Worm (Caenorhabditis elegans): ENCODE data around the gene srm-5.
A peak's percentile ranks its signal among the peaks of the same experiment; 100 is the strongest.

Gene srm-5

DNA sequence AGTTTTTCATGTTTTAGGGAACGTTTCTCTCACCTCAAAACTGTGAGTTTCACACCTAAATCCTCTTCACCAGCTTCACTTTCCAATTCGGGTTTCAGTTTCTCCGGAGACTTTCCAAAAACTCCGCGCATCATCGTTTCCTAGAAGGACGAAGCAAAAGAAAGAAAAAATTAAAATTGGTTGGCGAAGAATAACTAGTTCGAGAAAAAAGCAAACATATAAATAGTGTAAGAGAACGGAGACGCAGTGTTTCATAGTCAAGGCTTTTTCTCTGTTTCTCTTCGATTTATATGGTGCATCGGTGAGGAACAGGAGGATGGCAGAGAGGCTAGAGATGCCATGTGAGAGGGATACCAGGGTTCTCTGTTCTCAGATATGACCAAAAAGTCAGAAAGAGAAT lies 12.3 kb upstream of the srm-5 start, which contains the start of gene F47B8.3 (continued):
- no peak for TF ChIP-seq xbp-1 (tag; optimal IDR thresholded peaks at IDR 0.05)
- TF ChIP-seq fos-1 (tag; optimal IDR thresholded peaks at IDR 0.05): peak; percentile 22
- TF ChIP-seq ceh-8 (GFP tag; optimal IDR thresholded peaks at IDR 0.05): no peak
- TF ChIP-seq snu-23 (GFP tag; optimal IDR thresholded peaks at IDR 0.05): peak; percentile 68
- TF ChIP-seq irx-1 (tag; optimal IDR thresholded peaks at IDR 0.05): no peak
- TF ChIP-seq nhr-28 (tag; optimal IDR thresholded peaks at IDR 0.05): no peak
- TF ChIP-seq ama-1 (optimal IDR thresholded peaks at IDR 0.05): no peak
- peak; percentile 85 for TF ChIP-seq fkh-8 (tag; optimal IDR thresholded peaks at IDR 0.05)
- no peak for TF ChIP-seq mef-2 (tag; optimal IDR thresholded peaks at IDR 0.05)
- TF ChIP-seq lin-35 (GFP tag; optimal IDR thresholded peaks at IDR 0.05): peak; percentile 52 to 57
- TF ChIP-seq C34B4.2 (tag; optimal IDR thresholded peaks at IDR 0.05): no peak
- no peak for TF ChIP-seq pqm-1 (tag; optimal IDR thresholded peaks at IDR 0.05)
- no peak for TF ChIP-seq elt-2 (tag; optimal IDR thresholded peaks at IDR 0.05)
- no peak for TF ChIP-seq zag-1 (tag; optimal IDR thresholded peaks at IDR 0.05)

DNA sequence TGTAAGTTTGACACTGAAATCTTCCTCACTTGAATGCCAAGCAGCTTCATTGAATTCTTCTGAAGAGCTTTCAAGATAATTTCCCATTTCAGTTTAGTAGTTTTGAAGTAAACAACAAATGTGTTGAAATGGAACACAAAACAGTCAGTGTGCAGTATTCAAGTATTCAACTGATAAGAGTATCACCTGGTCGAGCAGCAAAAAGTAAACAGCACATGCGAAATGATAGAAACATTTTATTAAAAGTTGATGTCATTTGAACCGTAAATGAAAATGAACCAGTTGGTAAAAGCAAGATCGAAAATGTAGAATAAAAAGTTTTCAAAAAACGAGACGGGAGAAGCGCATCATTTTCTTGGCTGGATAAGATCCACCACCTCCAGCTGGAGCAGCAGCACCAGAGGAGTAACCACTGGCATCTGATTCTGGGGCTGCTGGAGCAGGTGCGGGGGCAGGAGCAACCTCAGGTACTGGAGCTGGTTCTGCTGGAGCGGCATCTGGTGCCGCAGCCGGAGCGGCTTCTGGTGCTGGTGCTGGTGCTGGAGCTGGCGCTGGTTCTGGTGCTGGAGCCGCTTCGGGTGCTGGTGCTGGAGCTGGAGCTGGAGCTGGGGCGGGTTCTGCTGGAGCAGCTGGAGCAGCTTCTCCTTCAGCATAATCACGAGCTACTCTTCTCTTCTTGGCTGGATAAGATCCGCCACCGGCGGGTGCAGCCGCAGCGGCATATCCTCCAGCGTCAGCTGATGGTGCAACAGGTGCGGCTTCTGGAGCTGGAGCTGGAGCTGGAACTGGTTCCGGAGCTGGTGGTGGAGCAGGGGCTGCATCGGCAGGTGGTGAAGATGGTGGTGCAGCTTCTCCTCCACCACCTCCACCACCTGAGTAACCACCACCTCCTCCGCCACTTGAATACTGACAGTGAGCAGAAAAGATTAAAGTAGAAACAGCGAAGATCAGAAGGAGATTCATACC lies 10.2 kb upstream of the srm-5 start, which contains the start of the genes F47B8.4 and F47B8.18:
Gene F47B8.4 (minus strand): TSS at position 172 of the 966 bp plus-strand sequence.
Gene F47B8.18 (minus strand): TSS at position 963 of the 966 bp plus-strand sequence.
- no peak for TF ChIP-seq fkh-8 (tag; optimal IDR thresholded peaks at IDR 0.05)
- peak; percentile 83 for TF ChIP-seq ceh-8 (GFP tag; optimal IDR thresholded peaks at IDR 0.05)
- TF ChIP-seq elt-3 (tag; optimal IDR thresholded peaks at IDR 0.05): no peak
- TF ChIP-seq nhr-76 (tag; optimal IDR thresholded peaks at IDR 0.05): no peak
- TF ChIP-seq efl-3 (GFP tag; optimal IDR thresholded peaks at IDR 0.05): no peak
- no peak for TF ChIP-seq ets-5 (GFP tag; IDR thresholded peaks at IDR 0.05)
- no peak for TF ChIP-seq irx-1 (tag; optimal IDR thresholded peaks at IDR 0.05)
- TF ChIP-seq isw-1 (GFP tag; IDR thresholded peaks at IDR 0.05): no peak

DNA sequence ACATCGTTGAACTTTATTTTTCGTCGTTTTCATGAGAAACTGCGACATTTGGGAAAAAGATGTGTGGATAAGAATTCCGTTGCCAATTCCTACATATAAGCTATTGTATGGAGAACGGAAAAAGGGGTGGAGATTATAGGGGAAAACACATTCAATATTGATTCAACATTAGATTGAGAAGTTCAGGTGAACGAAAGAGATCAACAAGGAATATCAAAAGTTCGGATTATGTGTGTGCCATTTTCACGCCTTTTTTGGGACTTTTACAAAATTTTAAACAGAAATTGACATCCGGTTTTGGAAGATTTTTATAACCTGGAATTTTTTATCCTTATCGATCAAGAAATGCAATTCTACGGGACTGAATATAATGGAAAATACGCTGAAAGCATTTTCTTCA lies 7.2 kb upstream of the srm-5 start, which contains the start of gene F47B8.5:
Gene F47B8.5 (minus strand): TSS at position 101 of the 400 bp plus-strand sequence.
- TF ChIP-seq lin-35 (GFP tag; optimal IDR thresholded peaks at IDR 0.05) (no peak), fkh-4 (tag; optimal IDR thresholded peaks at IDR 0.05; ENCODE audit: borderline replicate concordance) (no peak), pax-3 (tag; optimal IDR thresholded peaks at IDR 0.05) (no peak), nhr-85 (tag) (no peak), lir-3 (tag; optimal IDR thresholded peaks at IDR 0.05; ENCODE audit: poor library complexity) (no peak), unc-62 (GFP tag; optimal IDR thresholded peaks at IDR 0.05) (no peak), elt-2 (tag; optimal IDR thresholded peaks at IDR 0.05) (no peak)

DNA sequence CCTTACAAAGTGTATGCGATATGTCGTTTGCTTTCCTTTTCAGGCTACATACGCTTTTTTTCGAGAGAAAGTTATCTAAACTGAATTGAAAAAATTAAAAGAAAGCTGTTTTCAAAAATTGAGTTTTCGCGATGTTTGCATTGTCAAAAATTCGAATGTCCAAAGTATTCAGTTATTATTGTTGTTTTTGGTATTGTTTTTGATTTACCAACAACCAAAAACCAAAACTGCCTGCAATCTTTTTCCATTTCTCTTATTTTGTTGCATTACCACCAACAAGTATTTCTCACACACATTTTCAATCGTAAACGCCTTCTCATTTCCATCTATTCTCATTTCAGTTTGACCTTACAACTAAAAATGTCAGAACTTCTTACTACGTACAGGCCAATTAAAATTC lies 6.2 kb upstream of the srm-5 start, which contains the start of gene pepm-1:
Gene pepm-1 (plus strand): TSS at position 301 of the 400 bp plus-strand sequence.
- peak; percentile 13 for TF ChIP-seq blmp-1 (tag; optimal IDR thresholded peaks at IDR 0.05)
- TF ChIP-seq unc-130 (tag; optimal IDR thresholded peaks at IDR 0.05): no peak

DNA sequence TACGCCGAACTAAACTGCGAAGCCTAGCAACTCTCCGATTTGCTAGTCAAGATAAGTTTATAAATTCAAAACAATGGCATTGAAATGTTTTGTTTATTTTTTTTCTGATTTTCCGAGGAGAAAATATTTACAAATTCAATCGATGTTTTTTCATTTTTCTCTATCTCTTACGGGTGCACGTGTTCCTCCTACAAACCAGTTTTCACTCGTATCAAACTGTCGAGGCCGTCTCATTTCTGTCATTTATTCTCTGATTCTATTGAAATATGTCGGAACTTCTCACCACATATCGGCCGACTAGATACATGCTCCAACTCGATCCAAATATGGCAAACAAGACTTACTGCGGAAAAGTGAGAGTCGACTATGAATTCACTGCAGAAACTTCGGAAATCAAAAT lies 3.5 kb upstream of the srm-5 start, which contains the start of gene F47B8.8:
Gene F47B8.8 (plus strand): TSS at position 257 of the 400 bp plus-strand sequence.
- peak in 1 of 2 experiments; percentile 20 for TF ChIP-seq mdl-1 (tag; optimal IDR thresholded peaks at IDR 0.05)
- TF ChIP-seq snu-23 (GFP tag; optimal IDR thresholded peaks at IDR 0.05): peak; percentile 36
- TF ChIP-seq grh-1 (GFP tag; IDR thresholded peaks at IDR 0.05): peak; percentile 65
- no peak for TF ChIP-seq unc-30 (tag; optimal IDR thresholded peaks at IDR 0.05)
- TF ChIP-seq fkh-4 (tag; optimal IDR thresholded peaks at IDR 0.05; ENCODE audit: borderline replicate concordance): no peak
- peak; percentile 73 for TF ChIP-seq blmp-1 (tag; optimal IDR thresholded peaks at IDR 0.05)
- no peak for TF ChIP-seq sptf-1 (tag; optimal IDR thresholded peaks at IDR 0.05)
- TF ChIP-seq lin-14 (GFP tag; optimal IDR thresholded peaks at IDR 0.05): peak; percentile 55
- no peak for TF ChIP-seq dpl-1 (GFP tag; optimal IDR thresholded peaks at IDR 0.05)
- TF ChIP-seq elt-3 (tag; optimal IDR thresholded peaks at IDR 0.05): peak in 1 of 6 experiments; percentile 58
- no peak for TF ChIP-seq Y116A8C.19 (tag; optimal IDR thresholded peaks at IDR 0.05; ENCODE audit: borderline replicate concordance)
- peak; percentile 5 for TF ChIP-seq nhr-71 (tag; optimal IDR thresholded peaks at IDR 0.05)
- peak; percentile 75 for TF ChIP-seq nhr-85 (tag)
- no peak for TF ChIP-seq mep-1 (tag; optimal IDR thresholded peaks at IDR 0.05)
